Worm (Caenorhabditis elegans) whole organism, L4/young adult: ENCODE measurements around the gene bath-9.

ENCODE experiments used
- W03F9.2 ChIP-seq: fragments of 150-350 bp; optimal IDR thresholded peaks from 2 replicates; lab custom pipeline; 2014; ENCODE audit warnings: missing biosample characterization, missing genetic modification characterization
- dao-5 ChIP-seq: sonication (generic microtip); optimal IDR thresholded peaks from 2 replicates; lab custom pipeline; 2016; ENCODE audit warnings: missing genotype, missing genetic modification characterization, moderate library complexity, missing compliant biosample characterization
- him-1 ChIP-seq: sonication (generic microtip); optimal IDR thresholded peaks from 2 replicates; lab custom pipeline; 2016; ENCODE audit warnings: missing genotype, missing genetic modification reagents, missing genetic modification characterization, missing compliant biosample characterization

Gene bath-9

ce11 chrII:3376789-3377188, at the start of gene bath-9:
TSS of gene bath-9 (plus strand) at chrII:3377089.
- TF ChIP-seq him-1 (tag; lab: Kevin White, UChicago) = no peak
- no peak for TF ChIP-seq dao-5 (tag; lab: Kevin White, UChicago)
- no peak for TF ChIP-seq W03F9.2 (tag; lab: Kevin White, UChicago)

ce11 chrII:3327104-3327503, 49.8 kb upstream of the bath-9 start, which contains the start of gene Y46D2A.3:
TSS of gene Y46D2A.3 (minus strand) at chrII:3327204.
- TF ChIP-seq dao-5 (tag; lab: Kevin White, UChicago) (no peak), him-1 (tag; lab: Kevin White, UChicago) (no peak)

ce11 chrII:3332039-3332438, 44.9 kb upstream of the bath-9 start, which contains the start of gene irld-27:
TSS of gene irld-27 (plus strand) at chrII:3332339.
- TF ChIP-seq him-1 (tag; lab: Kevin White, UChicago) = no peak
- TF ChIP-seq dao-5 (tag; lab: Kevin White, UChicago) = no peak
- no peak for TF ChIP-seq W03F9.2 (tag; lab: Kevin White, UChicago)

- TF ChIP-seq W03F9.2 (tag; lab: Kevin White, UChicago) = no peak
- TF ChIP-seq dao-5 (tag; lab: Kevin White, UChicago) = no peak
- no peak for TF ChIP-seq him-1 (tag; lab: Kevin White, UChicago)
Observed at ce11 chrII:3337039-3337438, 39.9 kb upstream of the bath-9 start, which contains the start of gene F14D2.19. TSS of gene F14D2.19 (minus strand) at chrII:3337139.

ce11 chrII:3338556-3338955, 38.3 kb upstream of the bath-9 start, which contains the start of gene F14D2.7:
TSS of gene F14D2.7 (minus strand) at chrII:3338656.
- TF ChIP-seq him-1 (tag; lab: Kevin White, UChicago) (no peak), dao-5 (tag; lab: Kevin White, UChicago) (no peak), W03F9.2 (tag; lab: Kevin White, UChicago) (no peak)

- TF ChIP-seq dao-5 (tag; lab: Kevin White, UChicago) = no peak
- no peak for TF ChIP-seq W03F9.2 (tag; lab: Kevin White, UChicago)
- TF ChIP-seq him-1 (tag; lab: Kevin White, UChicago) = no peak
Observed at ce11 chrII:3340251-3340650, 36.6 kb upstream of the bath-9 start, which contains the start of gene F14D2.5. TSS of gene F14D2.5 (plus strand) at chrII:3340551.

- TF ChIP-seq dao-5 (tag; lab: Kevin White, UChicago) (no peak), him-1 (tag; lab: Kevin White, UChicago) (no peak), W03F9.2 (tag; lab: Kevin White, UChicago) (no peak)
Observed at ce11 chrII:3340818-3341217, 36.1 kb upstream of the bath-9 start.

ce11 chrII:3341989-3342388, 34.9 kb upstream of the bath-9 start, which contains the start of gene F14D2.11:
TSS of gene F14D2.11 (minus strand) at chrII:3342089.
- TF ChIP-seq W03F9.2 (tag; lab: Kevin White, UChicago) (no peak), him-1 (tag; lab: Kevin White, UChicago) (no peak), dao-5 (tag; lab: Kevin White, UChicago) (no peak)

- TF ChIP-seq W03F9.2 (tag; lab: Kevin White, UChicago) = no peak
- no peak for TF ChIP-seq him-1 (tag; lab: Kevin White, UChicago)
- no peak for TF ChIP-seq dao-5 (tag; lab: Kevin White, UChicago)
Observed at ce11 chrII:3343714-3344113, 33.2 kb upstream of the bath-9 start, which contains the start of gene F14D2.15. TSS of gene F14D2.15 (minus strand) at chrII:3343814.

ce11 chrII:3344917-3345316, 32.0 kb upstream of the bath-9 start, which contains the start of gene bath-28:
TSS of gene bath-28 (minus strand) at chrII:3344967.
- TF ChIP-seq dao-5 (tag; lab: Kevin White, UChicago) (no peak), him-1 (tag; lab: Kevin White, UChicago) (no peak), W03F9.2 (tag; lab: Kevin White, UChicago) (no peak)

- no peak for TF ChIP-seq W03F9.2 (tag; lab: Kevin White, UChicago)
- TF ChIP-seq dao-5 (tag; lab: Kevin White, UChicago) = no peak
- no peak for TF ChIP-seq him-1 (tag; lab: Kevin White, UChicago)
Observed at ce11 chrII:3346328-3346780, 30.5 kb upstream of the bath-9 start, which contains the start of gene bath-30. TSS of gene bath-30 (minus strand) at chrII:3346378.

ce11 chrII:3347940-3348610, 28.8 kb upstream of the bath-9 start, which contains the start of the genes F14D2.14 and bath-29:
TSS of gene F14D2.14 (minus strand) at chrII:3347990.
TSS of gene bath-29 (plus strand) at chrII:3348560.
- TF ChIP-seq W03F9.2 (tag; lab: Kevin White, UChicago) = no peak
- TF ChIP-seq him-1 (tag; lab: Kevin White, UChicago) = no peak
- TF ChIP-seq dao-5 (tag; lab: Kevin White, UChicago) = no peak

ce11 chrII:3349820-3350291, 27.0 kb upstream of the bath-9 start, which contains the start of gene F14D2.8:
TSS of gene F14D2.8 (minus strand) at chrII:3349870.
- TF ChIP-seq him-1 (tag; lab: Kevin White, UChicago) (no peak), W03F9.2 (tag; lab: Kevin White, UChicago) (no peak), dao-5 (tag; lab: Kevin White, UChicago) (no peak)
